Worm (Caenorhabditis elegans) whole organism, L4 larva: ENCODE measurements around the gene srsx-6.

Experiments used
- F10B5.3 ChIP-seq: sonication (generic microtip); optimal IDR thresholded peaks from 2 replicates; lab custom pipeline; 2016; ENCODE audit warnings: mild to moderate bottlenecking, missing genetic modification characterization, missing compliant biosample characterization
- R02D3.7 ChIP-seq: fragments of 150-350 bp; sonication (generic microtip); optimal IDR thresholded peaks from 3 replicates; lab custom pipeline; 2014; ENCODE audit warnings: missing biosample characterization, missing genetic modification characterization
- T20F7.1 ChIP-seq: fragments of 200-800 bp; sonication (Bioruptor generic); optimal IDR thresholded peaks from 2 replicates; lab custom pipeline; 2018; ENCODE audit warnings: mild to moderate bottlenecking, missing genetic modification characterization, missing compliant biosample characterization
- T26A8.4 ChIP-seq: fragments of 200-800 bp; sonication (Bioruptor generic); IDR thresholded peaks from 2 replicates; pipeline ENCODE4 v1.3.6; 2022; ENCODE audit warnings: missing genetic modification characterization, missing compliant biosample characterization
- ZK546.5 ChIP-seq, 2 experiments: sonication (generic microtip); optimal IDR thresholded peaks; 2 replicates each; lab custom pipeline; 2017; ENCODE audit warnings: missing biosample characterization in 2 of 2, missing genetic modification characterization in 2 of 2
- aha-1 ChIP-seq: fragments of 150-350 bp; peaks from one replicate; lab custom pipeline; 2014; ENCODE audit warnings: missing biosample characterization, missing genetic modification characterization
- ceh-20 ChIP-seq: fragments of 200-800 bp; sonication (Bioruptor generic); IDR thresholded peaks from 2 replicates; pipeline ENCODE4 v1.3.6; 2022; ENCODE audit warnings: missing genetic modification reagents, missing genetic modification characterization, missing compliant biosample characterization
- ceh-28 ChIP-seq: fragments of 150-350 bp; optimal IDR thresholded peaks from 2 replicates; lab custom pipeline; 2014; ENCODE audit warnings: missing biosample characterization, missing genetic modification reagents, missing genetic modification characterization
- ceh-44 ChIP-seq: fragments of 200-800 bp; sonication (Bioruptor generic); IDR thresholded peaks from 2 replicates; pipeline ENCODE4 v1.3.6; 2022; ENCODE audit warnings: missing genetic modification reagents, missing genetic modification characterization, missing compliant biosample characterization
- ces-1 ChIP-seq: fragments of 150-350 bp; sonication (generic microtip); optimal IDR thresholded peaks from 4 replicates; lab custom pipeline; 2014; ENCODE audit warnings: missing biosample characterization, missing genetic modification reagents, missing genetic modification characterization
- ctbp-1 ChIP-seq: fragments of 200-800 bp; sonication (Bioruptor generic); IDR thresholded peaks from 2 replicates; pipeline ENCODE4 v1.3.6; 2022; ENCODE audit warnings: missing genetic modification reagents, missing genetic modification characterization, missing compliant biosample characterization
- daf-8 ChIP-seq: fragments of 200-800 bp; sonication (Bioruptor generic); IDR thresholded peaks from 2 replicates; pipeline ENCODE4 v1.3.6; 2022; ENCODE audit warnings: missing genetic modification characterization, missing compliant biosample characterization
- duxl-1 ChIP-seq: sonication (generic microtip); optimal IDR thresholded peaks from 2 replicates; lab custom pipeline; 2016; ENCODE audit warnings: mild to moderate bottlenecking, missing genetic modification characterization, moderate library complexity, missing compliant biosample characterization; ENCODE audit not compliant: poor library complexity
- dve-1 ChIP-seq: sonication (generic microtip); optimal IDR thresholded peaks from 2 replicates; lab custom pipeline; 2017; ENCODE audit warnings: antibody characterized with exemption, mild to moderate bottlenecking, missing genetic modification characterization, missing compliant biosample characterization; ENCODE audit not compliant: insufficient read depth
- hlh-11 ChIP-seq: fragments of 200-800 bp; sonication (Bioruptor generic); optimal IDR thresholded peaks from 2 replicates; lab custom pipeline; 2018; ENCODE audit warnings: mild to moderate bottlenecking, missing genetic modification characterization, missing compliant biosample characterization
- jun-1 ChIP-seq: fragments of 150-350 bp; optimal IDR thresholded peaks from 2 replicates; lab custom pipeline; 2014; ENCODE audit warnings: missing biosample characterization, missing genetic modification reagents, missing genetic modification characterization
- lim-7 ChIP-seq: fragments of 200-800 bp; sonication (Bioruptor generic); IDR thresholded peaks from 2 replicates; pipeline ENCODE4 v1.3.6; 2022; ENCODE audit warnings: missing genetic modification characterization, missing compliant biosample characterization
- lir-3 ChIP-seq: sonication (generic microtip); optimal IDR thresholded peaks from 2 replicates; lab custom pipeline; 2016; ENCODE audit warnings: mild to moderate bottlenecking, missing genetic modification characterization, missing compliant biosample characterization
- madf-9 ChIP-seq: fragments of 200-800 bp; sonication (Bioruptor generic); conservative IDR thresholded peaks from 2 replicates; pipeline ENCODE4 v1.3.6; 2022; ENCODE audit warnings: missing genetic modification reagents, missing genetic modification characterization, missing compliant biosample characterization
- nhr-102 ChIP-seq: sonication (generic microtip); optimal IDR thresholded peaks from 2 replicates; lab custom pipeline; 2016; ENCODE audit warnings: mild to moderate bottlenecking, missing genetic modification characterization, moderate library complexity, missing compliant biosample characterization
- nhr-237 ChIP-seq: sonication (generic microtip); optimal IDR thresholded peaks from 2 replicates; lab custom pipeline; 2017; ENCODE audit warnings: missing biosample characterization, missing genetic modification characterization
- nhr-48 ChIP-seq: sonication (generic microtip); optimal IDR thresholded peaks from 2 replicates; lab custom pipeline; 2016; ENCODE audit warnings: mild to moderate bottlenecking, missing genetic modification characterization, missing compliant biosample characterization
- nhr-76 ChIP-seq: fragments of 150-350 bp; optimal IDR thresholded peaks from 2 replicates; lab custom pipeline; 2014; ENCODE audit warnings: missing biosample characterization, missing genetic modification characterization
- nhr-77 ChIP-seq: fragments of 150-350 bp; optimal IDR thresholded peaks from 2 replicates; lab custom pipeline; 2014; ENCODE audit warnings: missing biosample characterization, missing genetic modification characterization
- pqm-1 ChIP-seq: sonication (generic microtip); optimal IDR thresholded peaks from 2 replicates; lab custom pipeline; 2017; ENCODE audit warnings: missing biosample characterization, missing genetic modification characterization
- rbr-2 ChIP-seq: sonication (generic microtip); optimal IDR thresholded peaks from 2 replicates; lab custom pipeline; 2016; ENCODE audit warnings: missing genotype, missing genetic modification characterization, missing compliant biosample characterization
- sdz-12 ChIP-seq: fragments of 200-800 bp; sonication (Bioruptor generic); optimal IDR thresholded peaks from 2 replicates; lab custom pipeline; 2018; ENCODE audit warnings: mild to moderate bottlenecking, missing genetic modification characterization, missing compliant biosample characterization
- skn-1 ChIP-seq: fragments of 150-350 bp; optimal IDR thresholded peaks from 2 replicates; lab custom pipeline; 2014; ENCODE audit warnings: missing biosample characterization, missing genetic modification characterization
- spr-1 ChIP-seq: sonication (generic microtip); optimal IDR thresholded peaks from 2 replicates; lab custom pipeline; 2016; ENCODE audit warnings: mild to moderate bottlenecking, missing genetic modification characterization, missing compliant biosample characterization
- spr-3 ChIP-seq: fragments of 200-800 bp; sonication (Bioruptor generic); optimal IDR thresholded peaks from 2 replicates; lab custom pipeline; 2018; ENCODE audit warnings: mild to moderate bottlenecking, missing genetic modification characterization, missing compliant biosample characterization
- tra-1 ChIP-seq: fragments of 200-800 bp; sonication (Bioruptor generic); IDR thresholded peaks from 2 replicates; pipeline ENCODE4 v1.3.6; 2022; ENCODE audit warnings: missing genetic modification reagents, missing genetic modification characterization, missing compliant biosample characterization
- unc-39 ChIP-seq: sonication (generic microtip); optimal IDR thresholded peaks from 2 replicates; lab custom pipeline; 2017; ENCODE audit warnings: missing biosample characterization, missing genetic modification characterization
- unc-62 ChIP-seq, 3 experiments: fragments of 150-350 bp in 1 of 3; sonication (generic microtip); optimal IDR thresholded peaks in 2 of 3; peaks in 1 of 3; 1 replicate in 1 of 3; 2 replicates in 2 of 3; lab custom pipeline; 2014 to 2017; ENCODE audit warnings: missing biosample characterization in 3 of 3, missing genetic modification characterization in 3 of 3, missing genetic modification reagents in 3 of 3, missing genotype in 1 of 3
- zip-2 ChIP-seq: fragments of 150-350 bp; optimal IDR thresholded peaks from 2 replicates; lab custom pipeline; 2014; ENCODE audit warnings: missing biosample characterization, missing genetic modification characterization
- ztf-7 ChIP-seq: fragments of 150-350 bp; optimal IDR thresholded peaks from 2 replicates; lab custom pipeline; 2014; ENCODE audit warnings: missing biosample characterization, missing genetic modification characterization

srsx-6 gene

DNA sequence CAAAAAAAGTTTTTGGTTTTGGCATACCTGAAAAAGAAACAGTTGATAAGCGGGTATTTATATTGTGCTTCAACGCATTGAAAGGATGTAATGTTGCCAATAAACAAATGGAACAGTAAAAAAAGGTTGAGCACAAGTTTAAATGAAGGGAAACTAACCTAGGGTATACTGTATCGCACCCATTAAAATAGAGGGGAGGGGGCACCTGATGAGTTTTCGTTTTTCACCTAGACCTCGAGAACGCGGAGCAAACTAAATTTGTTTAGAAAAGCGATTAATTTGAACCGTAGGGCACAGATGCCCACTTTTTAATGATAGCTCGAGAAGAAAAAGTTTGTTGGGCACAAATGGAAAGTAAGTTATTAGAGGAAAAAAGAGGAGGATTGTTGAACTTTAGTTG, 6.1 kb downstream of the srsx-6 start, which contains the start of gene ncx-10:
ncx-10 (minus strand) TSS at position 101 of the 400 bp plus-strand sequence.
- no peak for TF ChIP-seq nhr-48
- TF ChIP-seq ceh-44 = no peak
- no peak for TF ChIP-seq madf-9 (GFP tag; lab: Robert Waterston, UW)
- no peak for TF ChIP-seq daf-8 (GFP tag; lab: Robert Waterston, UW)
- no peak for TF ChIP-seq R02D3.7 (tag; lab: Kevin White, UChicago)
- no peak for TF ChIP-seq ZK546.5 (tag; optimal IDR thresholded peaks at IDR 0.05; lab: Kevin White, UChicago)
- TF ChIP-seq ztf-7 (tag; lab: Kevin White, UChicago) = no peak
- TF ChIP-seq unc-39 (tag; lab: Kevin White, UChicago) = no peak
- TF ChIP-seq F10B5.3 (tag; lab: Kevin White, UChicago) = no peak
- no peak for TF ChIP-seq unc-62 (GFP tag; optimal IDR thresholded peaks at IDR 0.05 in 1 of 2; lab: Kevin White, UChicago)
- no peak for TF ChIP-seq unc-62 (tag; optimal IDR thresholded peaks at IDR 0.05; lab: Kevin White, UChicago)
- TF ChIP-seq lim-7 (GFP tag; lab: Robert Waterston, UW) = no peak
- TF ChIP-seq duxl-1 (tag; lab: Kevin White, UChicago) = no peak
- TF ChIP-seq spr-1 (tag; lab: Kevin White, UChicago) = no peak

DNA sequence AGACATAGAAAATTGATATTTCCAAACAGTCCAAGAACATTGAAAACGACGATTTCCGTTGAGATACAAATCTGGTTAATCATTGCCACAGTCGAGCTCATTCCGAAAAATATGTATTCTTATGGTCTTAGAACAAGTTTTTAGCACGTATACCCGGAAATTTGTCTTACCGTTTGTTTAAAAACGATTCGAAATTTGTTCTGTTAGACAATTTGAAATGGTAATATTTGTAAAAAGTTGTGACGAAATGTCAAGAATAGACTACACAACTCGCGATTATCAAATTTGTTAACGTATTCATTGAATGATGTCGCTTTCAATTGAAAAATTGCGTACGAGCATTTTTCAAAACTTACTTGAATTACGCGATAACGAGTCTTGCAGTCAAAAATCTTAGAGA, 10.3 kb downstream of the srsx-6 start, which contains the start of gene srsx-3:
srsx-3 (minus strand) TSS at position 101 of the 400 bp plus-strand sequence.
- TF ChIP-seq unc-62 (GFP tag; optimal IDR thresholded peaks at IDR 0.05 in 1 of 2; lab: Kevin White, UChicago) (peak in 1 of 2 experiments; percentile 34), unc-62 (tag; optimal IDR thresholded peaks at IDR 0.05; lab: Kevin White, UChicago) (no peak), aha-1 (no peak)
- TF ChIP-seq, all 104 proteins: peak for 1

DNA sequence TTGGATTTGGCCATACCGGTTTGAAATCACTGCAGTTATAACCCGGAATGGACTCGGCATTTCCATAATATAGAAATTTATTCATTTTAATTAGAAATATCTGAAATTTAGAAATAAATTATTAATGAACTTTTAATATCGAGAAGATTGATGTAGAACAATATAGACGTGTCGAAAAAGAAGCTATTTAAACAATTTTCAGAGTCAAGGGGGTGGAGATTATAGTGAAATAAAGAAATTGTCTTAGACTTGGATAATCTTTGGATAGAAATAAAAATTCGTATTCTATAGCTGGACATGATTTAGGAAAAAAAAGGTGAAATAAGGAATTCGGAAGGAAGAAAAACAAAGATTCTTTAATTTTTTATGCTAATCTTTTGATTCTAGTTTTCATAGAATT, 13.4 kb downstream of the srsx-6 start, which contains the start of gene srt-53:
srt-53 (minus strand) TSS at position 101 of the 400 bp plus-strand sequence.
- TF ChIP-seq lir-3 (tag; lab: Kevin White, UChicago) = no peak
- peak in 1 of 2 experiments; percentile 87 for TF ChIP-seq unc-62 (GFP tag; optimal IDR thresholded peaks at IDR 0.05 in 1 of 2; lab: Kevin White, UChicago)
- TF ChIP-seq unc-62 (tag; optimal IDR thresholded peaks at IDR 0.05; lab: Kevin White, UChicago) = no peak

DNA sequence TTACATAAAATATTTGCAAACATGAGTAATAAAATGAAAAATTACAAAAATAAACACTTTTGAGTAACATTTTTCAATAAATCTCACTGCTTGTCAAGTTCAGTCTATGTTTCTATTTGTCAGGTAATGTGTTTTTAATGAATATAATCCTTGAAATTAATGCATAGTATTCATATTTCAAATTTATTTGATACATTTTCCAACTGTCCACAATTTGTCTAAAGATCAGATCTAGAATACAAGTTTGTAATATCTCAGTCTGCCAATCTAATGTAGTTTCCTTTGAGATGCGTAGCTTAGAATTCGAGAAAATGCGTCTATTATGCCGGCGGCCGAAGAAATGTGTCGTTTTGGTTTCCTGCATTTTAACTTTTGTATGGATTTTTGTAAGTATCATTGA, 16.7 kb downstream of the srsx-6 start, which contains the start of gene Y97E10B.1:
Y97E10B.1 (plus strand) TSS at position 301 of the 400 bp plus-strand sequence.
- no peak for TF ChIP-seq rbr-2
- peak; percentile 66 for TF ChIP-seq aha-1

DNA sequence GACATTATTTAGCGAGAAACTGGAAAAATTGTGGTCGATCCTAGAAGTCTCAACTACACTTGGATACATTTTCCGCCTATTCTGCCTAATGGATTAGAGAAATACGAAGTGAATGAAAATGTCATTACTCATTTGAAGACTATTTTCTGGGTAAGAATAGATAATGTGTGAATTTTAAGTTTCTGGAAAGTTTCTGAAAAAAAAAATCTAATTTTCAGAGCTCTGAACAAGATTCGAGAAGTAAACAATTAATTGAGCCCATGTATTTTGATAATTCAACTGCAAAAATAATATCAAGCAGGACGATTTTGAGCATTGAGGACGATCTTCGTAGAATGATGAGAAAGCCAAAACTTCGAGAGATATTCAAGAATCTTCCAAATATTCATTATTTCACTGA, 19.3 kb downstream of the srsx-6 start:
- TF ChIP-seq unc-62 (GFP tag; optimal IDR thresholded peaks at IDR 0.05 in 1 of 2; lab: Kevin White, UChicago) = peak in 1 of 2 experiments; percentile 81
- no peak for TF ChIP-seq unc-62 (tag; optimal IDR thresholded peaks at IDR 0.05; lab: Kevin White, UChicago)
- no peak for TF ChIP-seq daf-8 (GFP tag; lab: Robert Waterston, UW)
- TF ChIP-seq ces-1 (GFP tag; lab: Kevin White, UChicago) = no peak
- TF ChIP-seq pqm-1 = no peak
- TF ChIP-seq nhr-237 (tag; lab: Kevin White, UChicago) = no peak
- no peak for TF ChIP-seq dve-1 (tag; lab: Kevin White, UChicago)
- TF ChIP-seq ctbp-1 (GFP tag; lab: Robert Waterston, UW) = no peak
- TF ChIP-seq jun-1 (tag; lab: Kevin White, UChicago) = no peak
- TF ChIP-seq ceh-44 = no peak
- TF ChIP-seq aha-1 = peak; percentile 91

DNA sequence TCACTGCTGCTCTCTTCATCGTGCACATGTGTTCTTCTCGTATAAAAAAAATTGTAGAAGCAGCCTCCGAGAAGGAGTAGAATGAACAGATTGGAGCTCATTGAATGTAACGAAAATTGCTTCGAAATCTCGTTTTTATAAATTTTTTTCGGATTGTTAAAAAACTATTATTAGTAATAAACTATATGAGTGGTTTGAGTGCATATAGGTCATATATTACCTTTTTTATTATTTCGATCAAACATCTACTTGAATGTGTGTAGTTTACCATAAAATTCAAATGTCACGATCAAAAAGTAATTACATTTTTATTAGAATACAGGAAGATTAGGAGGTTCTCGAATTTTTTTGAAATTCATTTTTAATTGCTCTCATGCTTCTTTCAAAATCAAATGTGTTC, 26.0 kb downstream of the srsx-6 start, which contains the start of gene clec-216:
clec-216 (minus strand) TSS at position 101 of the 400 bp plus-strand sequence.
- TF ChIP-seq lir-3 (tag; lab: Kevin White, UChicago) (no peak), sdz-12 (GFP tag; lab: Kevin White, UChicago) (no peak), ceh-28 (tag; lab: Kevin White, UChicago) (no peak), nhr-102 (tag; lab: Kevin White, UChicago) (no peak), T26A8.4 (GFP tag; lab: Robert Waterston, UW) (no peak), nhr-77 (tag; lab: Kevin White, UChicago) (no peak), ceh-20 (no peak), spr-1 (tag; lab: Kevin White, UChicago) (no peak), ceh-44 (no peak), nhr-76 (tag; lab: Kevin White, UChicago) (no peak), R02D3.7 (tag; lab: Kevin White, UChicago) (no peak), zip-2 (tag; lab: Kevin White, UChicago) (no peak), spr-3 (GFP tag; lab: Kevin White, UChicago) (no peak), jun-1 (tag; lab: Kevin White, UChicago) (no peak), skn-1 (tag; lab: Kevin White, UChicago) (no peak), T20F7.1 (no peak), hlh-11 (tag; lab: Kevin White, UChicago) (no peak), tra-1 (GFP tag; lab: Robert Waterston, UW) (no peak)
- TF ChIP-seq, all 104 proteins: peak for 0
